Worm (Caenorhabditis elegans) whole organism, L4 larva: ENCODE results near the gene clec-133.

ENCODE experiments used
- T20F7.1 ChIP-seq: fragments of 200-800 bp; sonication (Bioruptor generic); optimal IDR thresholded peaks from 2 replicates; lab custom pipeline; 2018; ENCODE audit warnings: mild to moderate bottlenecking, missing genetic modification characterization, missing compliant biosample characterization
- ama-1 ChIP-seq: fragments of 150-350 bp; optimal IDR thresholded peaks from 2 replicates; lab custom pipeline; 2014; ENCODE audit warnings: inconsistent platforms, mixed read lengths
- ceh-20 ChIP-seq: fragments of 200-800 bp; sonication (Bioruptor generic); IDR thresholded peaks from 2 replicates; pipeline ENCODE4 v1.3.6; 2022; ENCODE audit warnings: missing genetic modification reagents, missing genetic modification characterization, missing compliant biosample characterization
- lin-13 ChIP-seq: fragments of 150-350 bp; optimal IDR thresholded peaks from 2 replicates; lab custom pipeline; 2014; ENCODE audit warnings: missing biosample characterization, missing genetic modification reagents, missing genetic modification characterization
- mep-1 ChIP-seq: fragments of 150-350 bp; sonication (generic microtip); optimal IDR thresholded peaks from 3 replicates; lab custom pipeline; 2014; ENCODE audit warnings: missing biosample characterization, missing genetic modification characterization
- nhr-11 ChIP-seq: fragments of 150-350 bp; optimal IDR thresholded peaks from 2 replicates; lab custom pipeline; 2014; ENCODE audit warnings: missing biosample characterization, missing genetic modification characterization
- nhr-25 ChIP-seq: sonication (generic microtip); optimal IDR thresholded peaks from 2 replicates; lab custom pipeline; 2017; ENCODE audit warnings: missing genetic modification characterization, mild to moderate bottlenecking, missing compliant biosample characterization, antibody characterized with exemption, moderate library complexity, borderline replicate concordance; ENCODE audit not compliant: insufficient read depth
- nhr-42 ChIP-seq: fragments of 200-800 bp; sonication (Bioruptor generic); IDR thresholded peaks from 2 replicates; pipeline ENCODE4 v1.3.6; 2022; ENCODE audit warnings: missing genetic modification characterization, missing compliant biosample characterization
- pha-4 ChIP-seq, 2 experiments: fragments of 150-350 bp in 1 of 2; fragments of 200-800 bp in 1 of 2; sonication (Bioruptor generic) in 1 of 2; IDR thresholded peaks in 1 of 2; optimal IDR thresholded peaks in 1 of 2; 2 replicates each; pipeline versions ENCODE4 v1.3.6 to Lab custom; 2014 to 2022; ENCODE audit warnings: missing genetic modification characterization in 2 of 2, missing genetic modification reagents in 2 of 2, missing biosample characterization in 1 of 2, missing compliant biosample characterization in 1 of 2
- pqm-1 ChIP-seq: sonication (generic microtip); optimal IDR thresholded peaks from 2 replicates; lab custom pipeline; 2017; ENCODE audit warnings: missing biosample characterization, missing genetic modification characterization
- snpc-4 ChIP-seq: fragments of 150-350 bp; optimal IDR thresholded peaks from 2 replicates; lab custom pipeline; 2014; ENCODE audit warnings: missing biosample characterization, missing genetic modification characterization
- spr-1 ChIP-seq: sonication (generic microtip); optimal IDR thresholded peaks from 2 replicates; lab custom pipeline; 2016; ENCODE audit warnings: mild to moderate bottlenecking, missing genetic modification characterization, missing compliant biosample characterization

DNA sequence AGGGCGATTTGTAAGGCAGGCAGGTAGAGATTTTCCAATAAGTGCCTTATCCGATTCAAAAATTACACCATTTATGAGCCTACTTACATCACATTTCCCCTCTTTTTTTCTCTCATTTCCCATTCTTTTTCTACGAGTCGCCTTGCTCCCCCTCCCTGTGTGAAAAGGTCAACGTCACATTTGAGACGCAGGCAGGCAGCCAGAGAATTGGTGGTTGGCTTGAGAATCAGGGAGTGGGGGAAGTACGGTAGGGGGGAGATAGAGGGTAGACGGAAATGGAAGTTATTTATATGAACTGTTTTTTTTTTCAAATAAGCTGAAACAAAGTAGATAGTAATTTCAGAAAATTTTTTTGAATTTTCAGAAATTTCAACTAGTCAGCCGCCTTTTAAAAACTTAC lies 38.4 kb downstream of the clec-133 start:
- TF ChIP-seq ceh-20 (GFP tag; lab: Robert Waterston, UW) (no peak), nhr-25 (no peak), T20F7.1 (GFP tag; lab: Kevin White, UChicago) (no peak), lin-13 (GFP tag; lab: Kevin White, UChicago) (no peak), ama-1 (lab: Kevin White, UChicago) (no peak), pqm-1 (no peak), spr-1 (no peak), nhr-11 (tag; lab: Kevin White, UChicago) (no peak), pha-4 (GFP tag; IDR thresholded peaks at IDR 0.05; lab: Robert Waterston, UW) (no peak), pha-4 (tag; optimal IDR thresholded peaks at IDR 0.05; lab: Kevin White, UChicago) (no peak), mep-1 (no peak), nhr-42 (GFP tag; lab: Robert Waterston, UW) (no peak), snpc-4 (tag; lab: Kevin White, UChicago) (no peak)
